Worm (Caenorhabditis elegans): ENCODE measurements around the gene C34F6.7.

C34F6.7 gene

DNA sequence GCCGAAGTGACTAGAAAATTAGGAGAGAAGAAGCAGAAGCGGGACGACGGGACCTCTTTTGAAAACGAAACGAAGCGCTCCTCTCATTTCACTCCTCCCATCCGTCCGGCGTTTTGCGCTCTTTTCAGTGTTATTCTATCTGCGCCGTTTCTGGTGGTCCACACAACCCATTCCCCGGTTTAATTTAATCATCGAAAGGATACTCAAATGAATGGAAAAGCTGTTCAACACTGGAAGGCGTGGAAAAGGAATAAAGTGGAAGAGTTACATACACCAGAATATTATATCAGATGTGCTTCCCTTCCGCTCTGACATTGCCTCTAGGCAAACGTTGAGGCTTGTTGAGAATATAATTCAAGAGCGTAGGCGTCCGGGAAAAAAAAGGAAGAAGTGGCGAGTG is 29.8 kb upstream of the C34F6.7 start:
- TF ChIP-seq sptf-1 (tag; optimal IDR thresholded peaks at IDR 0.05) (no peak), ces-1 (GFP tag; optimal IDR thresholded peaks at IDR 0.05) (peak; percentile 76)

DNA sequence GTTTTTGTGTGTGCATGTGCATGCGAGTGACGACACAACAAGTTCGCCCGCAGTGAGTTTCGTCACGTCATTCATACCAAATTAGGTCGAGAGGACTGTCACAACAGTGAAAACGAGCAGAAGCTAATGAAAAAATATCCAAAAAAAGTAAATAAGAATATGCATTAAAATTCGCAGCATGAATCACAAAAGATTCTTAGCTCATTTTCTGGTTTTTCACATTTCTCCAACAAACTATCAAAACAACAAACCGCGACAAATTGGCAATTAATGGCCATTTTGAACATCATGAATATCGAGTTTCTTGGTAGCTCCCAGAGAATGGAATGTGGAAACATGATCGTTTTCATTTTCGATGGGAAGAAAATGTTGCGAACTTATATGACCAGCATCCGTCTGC is 28.3 kb upstream of the C34F6.7 start:
- TF ChIP-seq tbx-8 (GFP tag; optimal IDR thresholded peaks at IDR 0.05) (no peak), zip-8 (tag; optimal IDR thresholded peaks at IDR 0.05) (no peak), M03D4.4 (tag; optimal IDR thresholded peaks at IDR 0.05) (no peak), mab-5 (tag; optimal IDR thresholded peaks at IDR 0.05) (no peak), unc-62 (GFP tag; optimal IDR thresholded peaks at IDR 0.05) (no peak), flh-1 (GFP tag; optimal IDR thresholded peaks at IDR 0.05) (no peak), ces-1 (GFP tag; optimal IDR thresholded peaks at IDR 0.05) (no peak), pha-4 (tag; optimal IDR thresholded peaks at IDR 0.05) (no peak)

DNA sequence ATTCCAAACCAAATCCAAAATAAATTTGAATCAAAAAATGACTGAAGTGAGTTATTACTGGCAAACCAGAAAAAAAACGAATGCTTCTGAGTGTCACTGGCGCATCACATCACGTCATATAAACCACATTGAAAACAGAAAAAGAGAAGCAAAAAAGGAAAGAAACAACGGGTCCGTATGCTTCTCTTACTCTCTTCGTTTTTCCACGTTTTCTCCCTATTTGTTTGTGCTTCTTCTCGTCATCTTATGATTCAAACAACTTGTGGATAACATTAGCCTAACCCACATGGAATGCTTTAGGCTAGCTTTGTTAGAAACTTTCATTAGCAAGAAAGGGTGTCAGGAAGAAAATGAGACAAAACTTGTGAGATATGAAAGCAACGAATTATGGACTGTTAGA is 26.2 kb upstream of the C34F6.7 start:
- no peak for TF ChIP-seq mep-1 (tag; optimal IDR thresholded peaks at IDR 0.05)
- TF ChIP-seq blmp-1 (tag; optimal IDR thresholded peaks at IDR 0.05), result no peak
- no peak for TF ChIP-seq sptf-1 (tag; optimal IDR thresholded peaks at IDR 0.05)
- no peak for TF ChIP-seq elt-1 (tag; optimal IDR thresholded peaks at IDR 0.05; ENCODE audit: borderline replicate concordance, insufficient read depth)
- no peak for TF ChIP-seq drap-1 (GFP tag; optimal IDR thresholded peaks at IDR 0.05)
- TF ChIP-seq lin-32 (GFP tag; optimal IDR thresholded peaks at IDR 0.05), result no peak

ce11 chrX:11240585-11241115 is 25.4 kb upstream of the C34F6.7 start, which contains the start of gene C34F6.10:
TSS of gene C34F6.10 (minus strand) at chrX:11240635.
- TF ChIP-seq lin-32 (GFP tag; optimal IDR thresholded peaks at IDR 0.05) (no peak), nhr-28 (tag; optimal IDR thresholded peaks at IDR 0.05) (no peak), sem-2 (GFP tag; optimal IDR thresholded peaks at IDR 0.05) (no peak), nhr-76 (tag; optimal IDR thresholded peaks at IDR 0.05) (no peak), nhr-237 (tag; optimal IDR thresholded peaks at IDR 0.05) (no peak), ceh-83 (GFP tag; optimal IDR thresholded peaks at IDR 0.05) (no peak), ztf-11 (tag; optimal IDR thresholded peaks at IDR 0.05) (no peak), lin-13 (tag; optimal IDR thresholded peaks at IDR 0.05) (no peak), ham-2 (GFP tag; optimal IDR thresholded peaks at IDR 0.05) (no peak), nhr-12 (tag; optimal IDR thresholded peaks at IDR 0.05) (no peak), mep-1 (tag; optimal IDR thresholded peaks at IDR 0.05) (no peak), mls-2 (tag; optimal IDR thresholded peaks at IDR 0.05) (no peak), sptf-1 (tag; optimal IDR thresholded peaks at IDR 0.05) (no peak), drap-1 (GFP tag; optimal IDR thresholded peaks at IDR 0.05) (no peak), blmp-1 (tag; optimal IDR thresholded peaks at IDR 0.05) (no peak), zip-8 (tag; optimal IDR thresholded peaks at IDR 0.05) (no peak), bed-3 (GFP tag; optimal IDR thresholded peaks at IDR 0.05) (no peak)

DNA sequence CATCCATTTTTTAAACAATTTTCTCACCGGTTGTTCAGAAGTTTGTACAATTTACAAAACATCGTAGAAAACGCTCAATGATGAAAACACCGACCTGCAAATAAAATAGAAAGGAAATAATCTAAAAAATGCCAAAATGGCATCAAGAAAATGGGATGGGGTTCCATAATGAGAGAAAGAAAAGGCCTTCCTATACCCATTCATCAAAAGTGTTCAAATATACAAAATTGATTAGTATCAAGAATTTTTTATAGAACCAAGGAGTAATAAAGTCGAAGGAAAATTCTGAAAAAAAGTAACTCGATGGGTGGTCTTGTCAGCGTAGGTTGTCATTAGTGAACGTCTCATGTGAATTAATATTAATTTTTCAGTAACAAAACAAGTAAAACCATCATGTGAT is 11.3 kb upstream of the C34F6.7 start, which contains the start of gene C34F6.12:
C34F6.12 (minus strand) TSS at position 101 of the 400 bp plus-strand sequence.
- TF ChIP-seq mep-1 (tag; optimal IDR thresholded peaks at IDR 0.05), result no peak
- no peak for TF ChIP-seq snpc-4 (tag; optimal IDR thresholded peaks at IDR 0.05)
- TF ChIP-seq ces-1 (GFP tag; optimal IDR thresholded peaks at IDR 0.05), result no peak
- no peak for TF ChIP-seq lin-13 (tag; optimal IDR thresholded peaks at IDR 0.05)
- TF ChIP-seq pha-4 (tag; optimal IDR thresholded peaks at IDR 0.05), result no peak
- no peak for TF ChIP-seq ham-2 (GFP tag; optimal IDR thresholded peaks at IDR 0.05)
- TF ChIP-seq drap-1 (GFP tag; optimal IDR thresholded peaks at IDR 0.05), result no peak

DNA sequence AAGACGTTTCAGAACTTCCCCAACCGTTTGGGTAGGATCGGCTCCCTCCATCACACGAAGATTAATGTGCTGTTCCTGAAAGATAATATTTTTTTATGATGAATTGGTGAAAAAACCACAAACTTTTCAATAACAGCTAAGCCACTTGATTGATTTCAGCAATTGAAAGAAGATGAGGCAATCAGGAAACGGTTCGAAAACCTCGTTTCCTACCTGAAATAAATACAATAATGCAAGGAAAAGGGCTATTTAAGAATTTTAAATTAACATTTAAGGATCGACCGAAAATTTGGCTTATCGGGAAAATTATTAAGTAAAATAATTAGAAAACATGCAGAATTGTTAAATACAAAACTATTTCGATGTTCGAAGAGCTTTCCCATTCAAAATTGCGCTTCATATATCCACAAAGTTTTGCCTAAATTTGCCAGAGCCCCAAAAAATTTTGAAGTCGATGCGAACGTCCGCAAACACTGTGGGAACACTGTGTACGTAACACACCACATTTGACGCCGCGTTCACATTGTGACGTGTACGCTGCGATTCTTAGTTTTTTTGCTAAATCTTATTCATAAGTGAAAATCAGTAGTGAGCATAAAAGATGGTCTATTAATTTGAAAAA is 7.4 kb upstream of the C34F6.7 start, which contains the start of gene C34F6.9:
C34F6.9 (minus strand) TSS at position 51 of the 622 bp plus-strand sequence.
- TF ChIP-seq ham-2 (GFP tag; optimal IDR thresholded peaks at IDR 0.05), result no peak
- no peak for TF ChIP-seq mep-1 (tag; optimal IDR thresholded peaks at IDR 0.05)
- TF ChIP-seq flh-1 (GFP tag; optimal IDR thresholded peaks at IDR 0.05), result no peak
- TF ChIP-seq snpc-4 (tag; optimal IDR thresholded peaks at IDR 0.05), result no peak
- no peak for TF ChIP-seq sptf-1 (tag; optimal IDR thresholded peaks at IDR 0.05)
- TF ChIP-seq nhr-28 (tag; optimal IDR thresholded peaks at IDR 0.05), result no peak
- no peak for TF ChIP-seq ceh-39 (tag; optimal IDR thresholded peaks at IDR 0.05)
- no peak for TF ChIP-seq elt-1 (tag; optimal IDR thresholded peaks at IDR 0.05; ENCODE audit: borderline replicate concordance, insufficient read depth)
- no peak for TF ChIP-seq nhr-12 (tag; optimal IDR thresholded peaks at IDR 0.05)
- TF ChIP-seq nhr-237 (tag; optimal IDR thresholded peaks at IDR 0.05), result no peak
- no peak for TF ChIP-seq M03D4.4 (tag; optimal IDR thresholded peaks at IDR 0.05)
- TF ChIP-seq mls-2 (tag; optimal IDR thresholded peaks at IDR 0.05), result no peak
- no peak for TF ChIP-seq pha-4 (tag; optimal IDR thresholded peaks at IDR 0.05)
- no peak for TF ChIP-seq hlh-1 (tag; optimal IDR thresholded peaks at IDR 0.05)
- TF ChIP-seq ceh-83 (GFP tag; optimal IDR thresholded peaks at IDR 0.05), result no peak
- no peak for TF ChIP-seq ceh-43 (GFP tag; optimal IDR thresholded peaks at IDR 0.05)
- TF ChIP-seq unc-62 (GFP tag; optimal IDR thresholded peaks at IDR 0.05), result no peak
- no peak for TF ChIP-seq drap-1 (GFP tag; optimal IDR thresholded peaks at IDR 0.05)
- no peak for TF ChIP-seq ztf-11 (tag; optimal IDR thresholded peaks at IDR 0.05)

Measured in whole organism, mixed stage, embryonic.